Worm (Caenorhabditis elegans): ENCODE measurements around the gene ZC477.2.
A peak's percentile ranks its signal among the peaks of the same experiment; 100 is the strongest.

- TF ChIP-seq lin-15B (tag; optimal IDR thresholded peaks at IDR 0.05) (no peak), hlh-30 (tag; optimal IDR thresholded peaks at IDR 0.05; ENCODE audit: insufficient read depth) (no peak), lsy-2 (tag; optimal IDR thresholded peaks at IDR 0.05) (no peak), rbr-2 (tag; optimal IDR thresholded peaks at IDR 0.05) (no peak), ztf-11 (tag; optimal IDR thresholded peaks at IDR 0.05) (no peak), madf-9 (GFP tag; conservative IDR thresholded peaks at IDR 0.05) (no peak), unc-62 (GFP tag; optimal IDR thresholded peaks at IDR 0.05 in 1 of 2) (peak in 1 of 2 experiments; percentile 97), unc-62 (tag; optimal IDR thresholded peaks at IDR 0.05) (no peak), lin-39 (tag; optimal IDR thresholded peaks at IDR 0.05) (no peak), zip-11 (GFP tag; IDR thresholded peaks at IDR 0.05) (no peak)
Observed at ce11 chrIV:7139143-7139542, 31.1 kb downstream of the ZC477.2 start.
